Worm (Caenorhabditis elegans): ENCODE data around the gene F36G3.3.

ce11 chrX:9837989-9838541 lies 39.4 kb downstream of the F36G3.3 start, which contains the start of gene ipla-2:
- TF ChIP-seq T22C8.4 (GFP tag; IDR thresholded peaks at IDR 0.05) (no peak), ztf-29 (GFP tag; IDR thresholded peaks at IDR 0.05) (no peak), ztf-23 (GFP tag; IDR thresholded peaks at IDR 0.05) (no peak), flt-1 (GFP tag; IDR thresholded peaks at IDR 0.05) (no peak), tab-1 (GFP tag; IDR thresholded peaks at IDR 0.05) (no peak)
